Fruit fly (Drosophila melanogaster) whole organism, larva: ENCODE results near the gene CG15756.

ENCODE experiments used
- noc ChIP-seq: fragments of 200-800 bp; sonication (Bioruptor generic); optimal IDR thresholded peaks from 3 replicates; lab custom pipeline; 2019; ENCODE audit warnings: missing biosample characterization, mild to moderate bottlenecking, missing genetic modification characterization, moderate library complexity

Gene CG15756

dm6 chrX:13568127-13568526 lies 33.9 kb downstream of the CG15756 start:
- TF ChIP-seq noc (tag; lab: Kevin White, UChicago), result peak; percentile 11

- no peak for TF ChIP-seq noc (tag; lab: Kevin White, UChicago)
Measured at dm6 chrX:13568841-13569240, 34.6 kb downstream of the CG15756 start.

DNA sequence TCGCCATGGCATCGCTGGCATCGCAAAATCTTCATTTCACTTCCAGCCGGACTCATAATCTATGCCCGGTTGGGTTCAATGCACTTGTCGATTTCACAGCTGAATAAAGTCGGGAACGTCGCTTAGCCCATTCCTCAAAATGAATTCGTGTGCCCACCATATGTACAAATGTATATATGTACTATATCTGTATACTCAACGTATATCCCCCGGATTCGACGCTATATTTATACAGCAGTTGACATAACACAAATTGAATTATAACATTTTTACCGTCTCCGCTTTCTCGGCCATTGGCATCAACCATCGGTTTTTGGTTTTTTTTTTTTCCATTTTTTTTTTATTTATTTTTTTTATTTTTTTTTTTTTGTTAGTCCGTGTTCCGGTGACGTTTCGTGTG lies 36.1 kb downstream of the CG15756 start:
- TF ChIP-seq noc (tag; lab: Kevin White, UChicago), result no peak

DNA sequence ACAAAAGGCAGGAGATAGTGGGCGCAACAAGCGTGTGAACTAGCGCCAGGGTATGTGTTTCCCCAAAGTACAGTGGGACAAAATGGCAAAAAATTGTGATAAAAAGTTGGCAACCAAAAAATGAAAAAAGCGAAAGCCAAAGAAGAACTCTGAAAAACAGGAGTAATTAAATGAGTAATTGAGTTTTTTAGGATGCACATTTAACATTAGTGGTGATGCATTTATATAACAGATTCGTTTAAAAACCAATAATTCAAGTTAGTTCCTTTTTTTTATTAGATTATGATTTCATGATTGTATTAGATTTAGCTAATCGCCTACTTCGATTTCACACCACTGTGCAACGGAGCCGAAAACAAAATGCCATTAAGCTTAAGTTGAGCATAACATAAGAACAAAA lies 38.2 kb downstream of the CG15756 start:
- TF ChIP-seq noc (tag; lab: Kevin White, UChicago), result peak; percentile 10

DNA sequence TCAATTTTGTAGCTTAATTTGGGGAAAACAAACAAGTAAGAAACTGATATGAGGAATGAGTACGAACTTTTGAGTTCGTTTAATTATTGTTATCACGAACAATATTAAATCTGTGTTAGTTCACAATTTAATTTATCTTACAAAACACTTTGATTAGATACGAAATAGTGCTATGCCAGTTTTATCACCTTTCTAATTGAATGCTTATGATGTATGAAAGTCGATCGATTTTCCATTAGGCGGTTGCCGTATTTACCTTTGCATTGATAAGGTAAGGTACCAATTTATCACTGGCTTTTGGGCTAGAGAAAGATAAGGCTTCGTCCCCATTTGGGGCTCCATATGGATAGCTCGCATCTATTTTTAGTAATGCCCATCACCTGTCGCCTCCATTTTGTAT lies 45.1 kb downstream of the CG15756 start:
- TF ChIP-seq noc (tag; lab: Kevin White, UChicago), result no peak
